Fruit fly (Drosophila melanogaster): ENCODE measurements around the gene CG14022.

dm6 chr2L:5292643-5292963 lies 36.1 kb downstream of the CG14022 start:
- TF ChIP-seq Myc (optimal IDR thresholded peaks at IDR 0.05) (no peak), psq (optimal IDR thresholded peaks at IDR 0.05) (no peak), insv (optimal IDR thresholded peaks at IDR 0.05) (no peak), ttk (optimal IDR thresholded peaks at IDR 0.05) (no peak)
